Fruit fly (Drosophila melanogaster) whole organism, embryonic: ENCODE measurements around the gene CG31832.

Experiments
- B-H2 ChIP-seq: fragments of 200-800 bp; sonication (Bioruptor generic); optimal IDR thresholded peaks from 2 replicates; lab custom pipeline; 2018; ENCODE audit warnings: missing biosample characterization, mild to moderate bottlenecking, missing genetic modification characterization
- BEAF-32 ChIP-seq: fragments of 200-800 bp; sonication (Bioruptor generic); optimal IDR thresholded peaks from 3 replicates; lab custom pipeline; 2017; ENCODE audit warnings: missing biosample characterization, missing genetic modification characterization, mild to moderate bottlenecking, moderate library complexity, missing genetic modification reagents
- CG12104 ChIP-seq: fragments of 200-800 bp; sonication (Bioruptor generic); optimal IDR thresholded peaks from 3 replicates; lab custom pipeline; 2016; ENCODE audit warnings: missing biosample characterization, missing genetic modification characterization
- CG13287 ChIP-seq: fragments of 200-800 bp; sonication (Bioruptor generic); IDR thresholded peaks from 2 replicates; pipeline ENCODE4 v1.3.6; 2022; ENCODE audit warnings: missing biosample characterization, missing genetic modification characterization; ENCODE audit not compliant: partially characterized antibody
- CG13894 ChIP-seq: fragments of 200-800 bp; sonication (Bioruptor generic); optimal IDR thresholded peaks from 3 replicates; lab custom pipeline; 2018; ENCODE audit warnings: missing biosample characterization, mild to moderate bottlenecking, missing genetic modification characterization, moderate library complexity
- CG14710 ChIP-seq: fragments of 200-800 bp; sonication (Bioruptor generic); optimal IDR thresholded peaks from 3 replicates; lab custom pipeline; 2019; ENCODE audit warnings: missing biosample characterization, mild to moderate bottlenecking, missing genetic modification characterization, moderate library complexity
- CG1603 ChIP-seq: fragments of 200-800 bp; sonication (Bioruptor generic); optimal IDR thresholded peaks from 2 replicates; lab custom pipeline; 2019; ENCODE audit warnings: missing biosample characterization, mild to moderate bottlenecking, missing genetic modification characterization, moderate library complexity
- CG17385 ChIP-seq: fragments of 200-800 bp; sonication (Bioruptor generic); optimal IDR thresholded peaks from 3 replicates; lab custom pipeline; 2018; ENCODE audit warnings: missing biosample characterization, mild to moderate bottlenecking, missing genetic modification characterization
- CG17568 ChIP-seq: fragments of 200-800 bp; sonication (Bioruptor generic); optimal IDR thresholded peaks from 2 replicates; lab custom pipeline; 2018; ENCODE audit warnings: missing biosample characterization, mild to moderate bottlenecking, missing genetic modification characterization, moderate library complexity
- CG18476 ChIP-seq: fragments of 200-800 bp; sonication (Bioruptor generic); optimal IDR thresholded peaks from 2 replicates; lab custom pipeline; 2016; ENCODE audit warnings: missing biosample characterization, mild to moderate bottlenecking, missing genetic modification characterization
- CG2875 ChIP-seq: fragments of 200-800 bp; sonication (Bioruptor generic); optimal IDR thresholded peaks from 2 replicates; lab custom pipeline; 2017; ENCODE audit warnings: missing biosample characterization, mild to moderate bottlenecking, missing genetic modification characterization, missing genetic modification reagents
- CG31441 ChIP-seq: fragments of 200-800 bp; sonication (Bioruptor generic); IDR thresholded peaks from 2 replicates; pipeline ENCODE4 v1.3.6; 2022; ENCODE audit warnings: missing biosample characterization, missing genetic modification characterization
- CG4404 ChIP-seq: fragments of 200-800 bp; sonication (Bioruptor generic); IDR thresholded peaks from 2 replicates; pipeline ENCODE4 v1.3.6; 2022; ENCODE audit warnings: missing biosample characterization, missing genetic modification characterization
- CG6689 ChIP-seq: fragments of 200-800 bp; sonication (Bioruptor generic); IDR thresholded peaks from 2 replicates; pipeline ENCODE4 v1.3.6; 2022; ENCODE audit warnings: missing biosample characterization, missing genetic modification characterization
- CG8478 ChIP-seq: fragments of >200 bp; optimal IDR thresholded peaks from 2 replicates; lab custom pipeline; 2018
- CoRest ChIP-seq: fragments of 200-800 bp; sonication (Bioruptor generic); optimal IDR thresholded peaks from 3 replicates; lab custom pipeline; 2018; ENCODE audit warnings: missing biosample characterization, mild to moderate bottlenecking, missing genetic modification characterization, moderate library complexity
- D19A ChIP-seq: fragments of 200-800 bp; optimal IDR thresholded peaks from 3 replicates; lab custom pipeline; 2019; ENCODE audit warnings: missing biosample characterization, mild to moderate bottlenecking, missing genetic modification characterization, moderate library complexity
- Deaf1 ChIP-seq: fragments of 200-800 bp; optimal IDR thresholded peaks from 3 replicates; lab custom pipeline; 2019; ENCODE audit warnings: missing biosample characterization, mild to moderate bottlenecking, missing genetic modification characterization, moderate library complexity
- Dp ChIP-seq: fragments of 200-800 bp; sonication (Bioruptor generic); optimal IDR thresholded peaks from 2 replicates; lab custom pipeline; 2018; ENCODE audit warnings: missing biosample characterization, mild to moderate bottlenecking, missing genetic modification characterization, moderate library complexity
- Fer3 ChIP-seq: fragments of 200-800 bp; sonication (Bioruptor generic); optimal IDR thresholded peaks from 2 replicates; lab custom pipeline; 2018; ENCODE audit warnings: missing biosample characterization, mild to moderate bottlenecking, missing genetic modification characterization, moderate library complexity
- Hmr ChIP-seq: fragments of 200-800 bp; sonication (Bioruptor generic); optimal IDR thresholded peaks from 3 replicates; lab custom pipeline; 2017; ENCODE audit warnings: mild to moderate bottlenecking, missing biosample characterization, missing genetic modification reagents, missing genetic modification characterization
- Hr51 ChIP-seq, 2 experiments: fragments of 200-800 bp; sonication (Bioruptor generic); optimal IDR thresholded peaks; 2 replicates in 1 of 2; 3 replicates in 1 of 2; lab custom pipeline; 2016 to 2018; ENCODE audit warnings: missing biosample characterization in 2 of 2, missing genetic modification characterization in 2 of 2, mild to moderate bottlenecking in 1 of 2, moderate library complexity in 1 of 2
- Hr78 ChIP-seq, 2 experiments: fragments of 200-800 bp in 1 of 2; fragments of >200 bp in 1 of 2; sonication (Bioruptor generic) in 1 of 2; optimal IDR thresholded peaks; 2 replicates each; lab custom pipeline; 2017 to 2019; ENCODE audit warnings: missing biosample characterization in 2 of 2, missing genetic modification characterization in 2 of 2, mild to moderate bottlenecking in 1 of 2, moderate library complexity in 1 of 2
- Lpt ChIP-seq: fragments of >200 bp; optimal IDR thresholded peaks from 2 replicates; lab custom pipeline; 2018; ENCODE audit warnings: missing biosample characterization, missing genetic modification characterization
- NC2β ChIP-seq: fragments of 200-800 bp; sonication (Bioruptor generic); optimal IDR thresholded peaks from 2 replicates; lab custom pipeline; 2016; ENCODE audit warnings: missing biosample characterization, missing genetic modification characterization
- Tbp ChIP-seq: fragments of >200 bp; optimal IDR thresholded peaks from 2 replicates; lab custom pipeline; 2018; ENCODE audit warnings: missing biosample characterization, missing genetic modification characterization
- abd-A ChIP-seq: fragments of 200-800 bp; sonication (Bioruptor generic); optimal IDR thresholded peaks from 3 replicates; lab custom pipeline; 2019; ENCODE audit warnings: missing biosample characterization, mild to moderate bottlenecking, missing genetic modification characterization, moderate library complexity
- dimm ChIP-seq: fragments of 200-800 bp; sonication (Bioruptor generic); IDR thresholded peaks from 2 replicates; pipeline ENCODE4 v1.3.6; 2022; ENCODE audit warnings: missing biosample characterization, missing genetic modification characterization
- eyg ChIP-seq: fragments of 200-800 bp; sonication (Bioruptor generic); optimal IDR thresholded peaks from 3 replicates; lab custom pipeline; 2016; ENCODE audit warnings: missing biosample characterization, missing genetic modification characterization
- ham ChIP-seq: fragments of 200-800 bp; sonication (Bioruptor generic); IDR thresholded peaks from 2 replicates; pipeline ENCODE4 v1.3.6; 2022; ENCODE audit warnings: missing biosample characterization, missing genetic modification characterization
- klu ChIP-seq: fragments of 200-800 bp; sonication (Bioruptor generic); IDR thresholded peaks from 2 replicates; pipeline ENCODE4 v1.3.6; 2022; ENCODE audit warnings: missing biosample characterization, missing genetic modification characterization
- onecut ChIP-seq: fragments of 200-800 bp; sonication (Bioruptor generic); IDR thresholded peaks from 2 replicates; pipeline ENCODE4 v1.3.6; 2022; ENCODE audit warnings: missing biosample characterization, missing genetic modification characterization
- pita ChIP-seq: fragments of 200-800 bp; sonication (Bioruptor generic); optimal IDR thresholded peaks from 2 replicates; lab custom pipeline; 2017; ENCODE audit warnings: missing biosample characterization, mild to moderate bottlenecking, missing genetic modification characterization
- schlank ChIP-seq: fragments of 200-800 bp; sonication (Bioruptor generic); optimal IDR thresholded peaks from 2 replicates; lab custom pipeline; 2018; ENCODE audit warnings: missing biosample characterization, mild to moderate bottlenecking, missing genetic modification characterization
- sens ChIP-seq: fragments of 200-800 bp; sonication (Bioruptor generic); peaks from one replicate; lab custom pipeline; 2016; ENCODE audit warnings: missing biosample characterization, missing genetic modification characterization
- seq ChIP-seq: fragments of 200-800 bp; sonication (Bioruptor generic); IDR thresholded peaks from 2 replicates; pipeline ENCODE4 v1.3.6; 2022; ENCODE audit warnings: missing biosample characterization, missing genetic modification characterization
- stwl ChIP-seq: fragments of 200-800 bp; sonication (Bioruptor generic); optimal IDR thresholded peaks from 3 replicates; lab custom pipeline; 2018; ENCODE audit warnings: missing biosample characterization, mild to moderate bottlenecking, missing genetic modification characterization, moderate library complexity
- ttk ChIP-seq: fragments of 200-800 bp; sonication (Bioruptor generic); IDR thresholded peaks from 2 replicates; pipeline ENCODE4 v2.1.2; 2022; ENCODE audit warnings: missing biosample characterization, missing genetic modification characterization
- tx ChIP-seq: fragments of 200-800 bp; sonication (Bioruptor generic); optimal IDR thresholded peaks from 2 replicates; lab custom pipeline; 2016; ENCODE audit warnings: missing biosample characterization, missing genetic modification characterization
- yki ChIP-seq: fragments of >200 bp; optimal IDR thresholded peaks from 3 replicates; lab custom pipeline; 2018

The CG31832 gene

dm6 chr2L:15035366-15035765 is 3.8 kb upstream of the CG31832 start, which contains the start of gene yellow-c (continued):
- no peak for TF ChIP-seq schlank (tag; lab: Kevin White, UChicago)
- no peak for TF ChIP-seq BEAF-32
- no peak for TF ChIP-seq klu (GFP tag; lab: Robert Waterston, UW)
- TF ChIP-seq CG1603 = no peak
- no peak for TF ChIP-seq CoRest
- TF ChIP-seq B-H2 (GFP tag; lab: Kevin White, UChicago) = no peak
- no peak for TF ChIP-seq seq (GFP tag; lab: Robert Waterston, UW)
- TF ChIP-seq ham = 0 out of 2 replicates have a peak, but pooled peaks have one; percentile 19
- no peak for TF ChIP-seq pita
- no peak for TF ChIP-seq CG4404 (GFP tag; lab: Robert Waterston, UW)
- no peak for TF ChIP-seq Tbp (GFP tag; lab: Kevin White, UChicago)
- no peak for TF ChIP-seq NC2β
- TF ChIP-seq CG13287 = peak; percentile 15; the same call in 1 of the 2 replicates
- TF ChIP-seq tx (GFP tag; lab: Kevin White, UChicago) = no peak
- no peak for TF ChIP-seq CG6689
- no peak for TF ChIP-seq stwl (tag; lab: Kevin White, UChicago)
- TF ChIP-seq CG14710 (tag; lab: Kevin White, UChicago) = no peak
- TF ChIP-seq D19A = no peak
- TF ChIP-seq Dp = peak; percentile 16
- TF ChIP-seq, all 482 proteins: peak for 8

dm6 chr2L:15026582-15026981 is 5.0 kb downstream of the CG31832 start, which contains the start of gene CG33310:
Gene CG33310, plus strand, starts transcription at chr2L:15026882.
- TF ChIP-seq CG17568 (GFP tag; lab: Kevin White, UChicago) (no peak), CG31441 (no peak)

dm6 chr2L:15016031-15016430 is 15.5 kb downstream of the CG31832 start, which contains the start of gene GABA-B-R1:
Gene GABA-B-R1, plus strand, starts transcription at chr2L:15016331.
- no peak for TF ChIP-seq Fer3 (tag; lab: Kevin White, UChicago)
- no peak for TF ChIP-seq yki (lab: Kevin White, UChicago)
- TF ChIP-seq CG18476 (GFP tag; lab: Kevin White, UChicago) = no peak
- no peak for TF ChIP-seq onecut
- no peak for TF ChIP-seq dimm (GFP tag; lab: Robert Waterston, UW)
- TF ChIP-seq Deaf1 (tag; lab: Kevin White, UChicago) = peak; percentile 65
- peak; percentile 3 for TF ChIP-seq CG13894 (tag; lab: Kevin White, UChicago)
- no peak for TF ChIP-seq CG8478 (lab: Kevin White, UChicago)
- TF ChIP-seq Hmr (GFP tag; lab: Kevin White, UChicago) = peak; percentile 12
- peak in 1 of 2 experiments; percentile 58 for TF ChIP-seq Hr51 (GFP tag; optimal IDR thresholded peaks at IDR 0.05; lab: Kevin White, UChicago)
- TF ChIP-seq sens = no peak
- no peak for TF ChIP-seq CG12104 (GFP tag; lab: Kevin White, UChicago)
- no peak for TF ChIP-seq CG2875 (GFP tag; lab: Kevin White, UChicago)
- no peak for TF ChIP-seq ttk (GFP tag; lab: Robert Waterston, UW)
- no peak for TF ChIP-seq CG17385
- TF ChIP-seq Lpt (GFP tag; lab: Kevin White, UChicago) = no peak
- no peak for TF ChIP-seq eyg (GFP tag; lab: Kevin White, UChicago)
- peak; percentile 66 for TF ChIP-seq abd-A (tag; lab: Kevin White, UChicago)
- TF ChIP-seq Hr78 (GFP tag; optimal IDR thresholded peaks at IDR 0.05; lab: Kevin White, UChicago) = no peak
- TF ChIP-seq, all 482 proteins: peak for 5
